Fruit fly (Drosophila melanogaster) whole organism, embryonic: ENCODE results near the gene Tlk.

Experiments
- CG10979 ChIP-seq: fragments of 200-800 bp; sonication (Bioruptor generic); optimal IDR thresholded peaks from 2 replicates; lab custom pipeline; 2018; ENCODE audit warnings: missing biosample characterization, mild to moderate bottlenecking, missing genetic modification characterization, moderate library complexity
- CG11456 ChIP-seq: fragments of 200-800 bp; sonication (Bioruptor generic); IDR thresholded peaks from 3 replicates; pipeline ENCODE4 v1.3.6; 2022; ENCODE audit warnings: missing biosample characterization, missing genetic modification characterization
- CG11504 ChIP-seq: fragments of 200-800 bp; sonication (Bioruptor generic); optimal IDR thresholded peaks from 3 replicates; lab custom pipeline; 2019; ENCODE audit warnings: missing biosample characterization, mild to moderate bottlenecking, missing genetic modification characterization, moderate library complexity
- CG11695 ChIP-seq: fragments of 200-800 bp; sonication (Bioruptor generic); IDR thresholded peaks from 3 replicates; pipeline ENCODE4 v1.3.6; 2022; ENCODE audit warnings: missing biosample characterization, missing genetic modification characterization
- CG12769 ChIP-seq: fragments of 200-800 bp; sonication (Bioruptor generic); optimal IDR thresholded peaks from 2 replicates; lab custom pipeline; 2019; ENCODE audit warnings: missing biosample characterization, mild to moderate bottlenecking, missing genetic modification characterization, moderate library complexity
- CG13424 ChIP-seq: fragments of 200-800 bp; sonication (Bioruptor generic); optimal IDR thresholded peaks from 2 replicates; lab custom pipeline; 2019; ENCODE audit warnings: missing biosample characterization, mild to moderate bottlenecking, missing genetic modification characterization, moderate library complexity
- CG13775 ChIP-seq: fragments of 200-800 bp; sonication (Bioruptor generic); optimal IDR thresholded peaks from 3 replicates; lab custom pipeline; 2017; ENCODE audit warnings: missing biosample characterization, mild to moderate bottlenecking, missing genetic modification characterization
- CG14710 ChIP-seq: fragments of 200-800 bp; sonication (Bioruptor generic); optimal IDR thresholded peaks from 3 replicates; lab custom pipeline; 2019; ENCODE audit warnings: missing biosample characterization, mild to moderate bottlenecking, missing genetic modification characterization, moderate library complexity
- CG16863 ChIP-seq: fragments of 200-800 bp; sonication (Bioruptor generic); optimal IDR thresholded peaks from 3 replicates; lab custom pipeline; 2016; ENCODE audit warnings: missing biosample characterization, missing genetic modification characterization
- CG17186 ChIP-seq: fragments of 200-800 bp; sonication (Bioruptor generic); optimal IDR thresholded peaks from 3 replicates; lab custom pipeline; 2017; ENCODE audit warnings: missing biosample characterization, missing genetic modification reagents, missing genetic modification characterization
- CG3726 ChIP-seq: fragments of 200-800 bp; sonication (Bioruptor generic); IDR thresholded peaks from 3 replicates; pipeline ENCODE4, ENCODE4 v1.3.6; 2022; ENCODE audit warnings: missing biosample characterization, missing genetic modification characterization
- CG4404 ChIP-seq: fragments of 200-800 bp; sonication (Bioruptor generic); IDR thresholded peaks from 2 replicates; pipeline ENCODE4 v1.3.6; 2022; ENCODE audit warnings: missing biosample characterization, missing genetic modification characterization
- CG7987 ChIP-seq: fragments of 200-800 bp; sonication (Bioruptor generic); optimal IDR thresholded peaks from 2 replicates; lab custom pipeline; 2018; ENCODE audit warnings: missing biosample characterization, mild to moderate bottlenecking, missing genetic modification characterization, moderate library complexity
- CG9932 ChIP-seq: fragments of 200-800 bp; sonication (Bioruptor generic); IDR thresholded peaks from 2 replicates; pipeline ENCODE4 v1.3.6; 2022; ENCODE audit warnings: missing biosample characterization, missing genetic modification characterization
- Camta ChIP-seq: fragments of 200-800 bp; sonication (Bioruptor generic); optimal IDR thresholded peaks from 2 replicates; lab custom pipeline; 2016; ENCODE audit warnings: missing biosample characterization, missing genetic modification characterization
- HHEX ChIP-seq: fragments of 200-800 bp; sonication (Bioruptor generic); optimal IDR thresholded peaks from 3 replicates; lab custom pipeline; 2017; ENCODE audit warnings: missing biosample characterization, mild to moderate bottlenecking, missing genetic modification characterization, missing genetic modification reagents
- Hsf ChIP-seq: fragments of 200-800 bp; sonication (Bioruptor generic); optimal IDR thresholded peaks from 3 replicates; lab custom pipeline; 2016; ENCODE audit warnings: missing biosample characterization, missing genetic modification characterization
- Meics ChIP-seq: fragments of 200-800 bp; sonication (Bioruptor generic); optimal IDR thresholded peaks from 2 replicates; lab custom pipeline; 2017; ENCODE audit warnings: missing biosample characterization, mild to moderate bottlenecking, missing genetic modification characterization
- NC2α ChIP-seq: fragments of 200-800 bp; sonication (Bioruptor generic); optimal IDR thresholded peaks from 2 replicates; lab custom pipeline; 2016; ENCODE audit warnings: missing biosample characterization, missing genetic modification characterization
- Nf-YA ChIP-seq: fragments of 200-800 bp; sonication (Bioruptor generic); IDR thresholded peaks from 2 replicates; pipeline ENCODE4 v1.3.6; 2022; ENCODE audit warnings: missing biosample characterization, missing genetic modification characterization
- PHDP ChIP-seq: fragments of 200-800 bp; sonication (Bioruptor generic); optimal IDR thresholded peaks from 3 replicates; lab custom pipeline; 2018; ENCODE audit warnings: missing biosample characterization, mild to moderate bottlenecking, missing genetic modification characterization, moderate library complexity
- Ptx1 ChIP-seq: fragments of 200-800 bp; sonication (Bioruptor generic); IDR thresholded peaks from 2 replicates; pipeline ENCODE4 v1.3.6; 2022; ENCODE audit warnings: missing biosample characterization, missing genetic modification characterization
- Sox100B ChIP-seq: fragments of 200-800 bp; sonication (Bioruptor generic); optimal IDR thresholded peaks from 3 replicates; lab custom pipeline; 2018; ENCODE audit warnings: missing biosample characterization, mild to moderate bottlenecking, missing genetic modification characterization
- Ssrp ChIP-seq: fragments of 200-800 bp; sonication (Bioruptor generic); optimal IDR thresholded peaks from 2 replicates; lab custom pipeline; 2018; ENCODE audit warnings: missing biosample characterization, mild to moderate bottlenecking, missing genetic modification characterization, moderate library complexity
- Usf ChIP-seq: fragments of 200-800 bp; sonication (Bioruptor generic); optimal IDR thresholded peaks from 2 replicates; lab custom pipeline; 2017; ENCODE audit warnings: missing genotype, missing biosample characterization, missing genetic modification characterization
- amos ChIP-seq: fragments of 200-800 bp; sonication (Bioruptor generic); IDR thresholded peaks from 2 replicates; pipeline ENCODE4 v1.3.6; 2022; ENCODE audit warnings: missing biosample characterization, missing genetic modification characterization; ENCODE audit not compliant: partially characterized antibody
- cad ChIP-seq: fragments of >200 bp; optimal IDR thresholded peaks from 2 replicates; lab custom pipeline; 2017; ENCODE audit warnings: missing biosample characterization, missing genetic modification characterization
- da ChIP-seq: fragments of 200-800 bp; sonication (Bioruptor generic); optimal IDR thresholded peaks from 2 replicates; lab custom pipeline; 2016; ENCODE audit warnings: missing biosample characterization, missing genetic modification characterization
- gem ChIP-seq: fragments of 200-800 bp; sonication (Bioruptor generic); optimal IDR thresholded peaks from 2 replicates; lab custom pipeline; 2019; ENCODE audit warnings: missing biosample characterization, mild to moderate bottlenecking, missing genetic modification characterization, moderate library complexity
- klu ChIP-seq: fragments of 200-800 bp; sonication (Bioruptor generic); IDR thresholded peaks from 2 replicates; pipeline ENCODE4 v1.3.6; 2022; ENCODE audit warnings: missing biosample characterization, missing genetic modification characterization
- knrl ChIP-seq: fragments of 200-800 bp; sonication (Bioruptor generic); IDR thresholded peaks from 3 replicates; pipeline ENCODE4 v1.3.6; 2022; ENCODE audit warnings: missing biosample characterization, missing genetic modification characterization; ENCODE audit not compliant: partially characterized antibody
- lbe ChIP-seq: fragments of 200-800 bp; sonication (Bioruptor generic); optimal IDR thresholded peaks from 2 replicates; lab custom pipeline; 2016; ENCODE audit warnings: missing biosample characterization, mild to moderate bottlenecking, missing genetic modification characterization
- lilli ChIP-seq: fragments of 200-800 bp; sonication (Bioruptor generic); optimal IDR thresholded peaks from 3 replicates; lab custom pipeline; 2016; ENCODE audit warnings: missing biosample characterization, missing genetic modification characterization
- maf-S ChIP-seq: fragments of 200-800 bp; sonication (Bioruptor generic); optimal IDR thresholded peaks from 2 replicates; lab custom pipeline; 2016; ENCODE audit warnings: missing biosample characterization, missing genetic modification characterization
- mld ChIP-seq: fragments of 200-800 bp; sonication (Bioruptor generic); IDR thresholded peaks from 3 replicates; pipeline ENCODE4 v1.3.6; 2022; ENCODE audit warnings: missing biosample characterization, missing genetic modification characterization; ENCODE audit not compliant: partially characterized antibody
- nau ChIP-seq: fragments of 200-800 bp; sonication (Bioruptor generic); optimal IDR thresholded peaks from 3 replicates; lab custom pipeline; 2017; ENCODE audit warnings: missing biosample characterization, mild to moderate bottlenecking, missing genetic modification characterization, missing genetic modification reagents
- onecut ChIP-seq: fragments of 200-800 bp; sonication (Bioruptor generic); IDR thresholded peaks from 2 replicates; pipeline ENCODE4 v1.3.6; 2022; ENCODE audit warnings: missing biosample characterization, missing genetic modification characterization
- otp ChIP-seq: fragments of 200-800 bp; sonication (Bioruptor generic); IDR thresholded peaks from 3 replicates; pipeline ENCODE4, ENCODE4 v1.3.6; 2022; ENCODE audit warnings: missing biosample characterization, missing genetic modification characterization
- peb ChIP-seq: fragments of 200-800 bp; sonication (Bioruptor generic); IDR thresholded peaks from 2 replicates; pipeline ENCODE4 v1.3.6; 2022; ENCODE audit warnings: missing biosample characterization, missing genetic modification characterization
- phol ChIP-seq: fragments of 200-800 bp; sonication (Bioruptor generic); optimal IDR thresholded peaks from 3 replicates; lab custom pipeline; 2018; ENCODE audit warnings: missing biosample characterization, mild to moderate bottlenecking, missing genetic modification characterization, moderate library complexity
- repo ChIP-seq: fragments of 200-800 bp; sonication (Bioruptor generic); optimal IDR thresholded peaks from 2 replicates; lab custom pipeline; 2016; ENCODE audit warnings: missing biosample characterization, missing genetic modification characterization
- rib ChIP-seq: fragments of 200-800 bp; sonication (Bioruptor generic); IDR thresholded peaks from 2 replicates; pipeline ENCODE4 v1.3.6; 2022; ENCODE audit warnings: missing biosample characterization, missing genetic modification characterization
- sc ChIP-seq, 3 experiments: fragments of >200 bp in 2 of 3; fragments of 200-800 bp in 1 of 3; sonication (Bioruptor generic) in 1 of 3; optimal IDR thresholded peaks; 2 replicates in 2 of 3; 3 replicates in 1 of 3; lab custom pipeline; 2017; ENCODE audit warnings: mild to moderate bottlenecking in 1 of 3, missing biosample characterization in 1 of 3, missing genetic modification characterization in 1 of 3, missing genetic modification reagents in 1 of 3
- sd ChIP-seq: fragments of 200-800 bp; sonication (Bioruptor generic); optimal IDR thresholded peaks from 3 replicates; lab custom pipeline; 2018; ENCODE audit warnings: missing biosample characterization, mild to moderate bottlenecking, missing genetic modification characterization, moderate library complexity
- so ChIP-seq: fragments of 200-800 bp; sonication (Bioruptor generic); IDR thresholded peaks from 3 replicates; pipeline ENCODE4 v1.3.6; 2022; ENCODE audit warnings: missing biosample characterization, missing genetic modification characterization
- stwl ChIP-seq: fragments of 200-800 bp; sonication (Bioruptor generic); optimal IDR thresholded peaks from 3 replicates; lab custom pipeline; 2018; ENCODE audit warnings: missing biosample characterization, mild to moderate bottlenecking, missing genetic modification characterization, moderate library complexity
- tll ChIP-seq, 2 experiments: fragments of 200-800 bp in 1 of 2; fragments of >200 bp in 1 of 2; sonication (Bioruptor generic) in 1 of 2; optimal IDR thresholded peaks; 2 replicates each; lab custom pipeline; 2017 to 2019; ENCODE audit warnings: missing biosample characterization in 2 of 2, missing genetic modification characterization in 2 of 2, mild to moderate bottlenecking in 1 of 2, moderate library complexity in 1 of 2
- toy ChIP-seq: fragments of 200-800 bp; sonication (Bioruptor generic); IDR thresholded peaks from 2 replicates; pipeline ENCODE4 v1.3.6; 2022; ENCODE audit warnings: missing biosample characterization, missing genetic modification characterization
- unpg ChIP-seq: fragments of 200-800 bp; sonication (Bioruptor generic); optimal IDR thresholded peaks from 3 replicates; lab custom pipeline; 2018; ENCODE audit warnings: missing biosample characterization, mild to moderate bottlenecking, missing genetic modification characterization, moderate library complexity
- zf30C ChIP-seq: fragments of 200-800 bp; sonication (Bioruptor generic); optimal IDR thresholded peaks from 3 replicates; lab custom pipeline; 2018; ENCODE audit warnings: missing biosample characterization, mild to moderate bottlenecking, missing genetic modification characterization

The Tlk gene

dm6 chrX:3739889-3740187, 20.0 kb downstream of the Tlk start (continued):
- TF ChIP-seq da (GFP tag; lab: Kevin White, UChicago), result no peak
- no peak for TF ChIP-seq CG7987 (GFP tag; lab: Kevin White, UChicago)
- no peak for TF ChIP-seq NC2α (GFP tag; lab: Kevin White, UChicago)
- peak; percentile 51 for TF ChIP-seq zf30C (GFP tag; lab: Kevin White, UChicago)
- no peak for TF ChIP-seq Camta
- peak; percentile 63 for TF ChIP-seq sd
- no peak for TF ChIP-seq CG11456 (GFP tag; lab: Robert Waterston, UW)
- TF ChIP-seq CG12769, result peak; percentile 26
- TF ChIP-seq peb (GFP tag; lab: Robert Waterston, UW), result no peak
- TF ChIP-seq CG9932 (GFP tag; lab: Robert Waterston, UW), result no peak
- no peak for TF ChIP-seq maf-S (GFP tag; lab: Kevin White, UChicago)
- no peak for TF ChIP-seq toy
- TF ChIP-seq, all 482 proteins: peak for 14

DNA sequence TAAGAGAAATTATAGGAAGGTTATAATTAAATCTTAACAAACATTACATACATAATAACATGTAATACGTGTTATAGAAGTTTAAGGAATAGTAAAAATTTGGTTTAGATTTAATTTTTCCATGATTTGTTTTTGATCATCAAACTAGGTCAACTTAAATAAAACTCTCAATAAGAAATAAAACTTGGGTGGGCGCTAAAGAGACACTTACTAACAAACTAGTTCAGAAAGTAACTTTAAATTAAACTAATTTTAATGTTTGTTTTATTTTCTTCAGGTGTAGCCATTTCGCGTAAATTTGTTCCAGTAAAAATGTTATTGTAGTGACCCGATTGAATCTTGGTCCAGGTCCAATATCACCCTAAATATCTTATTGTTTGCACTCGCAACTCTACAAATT, 20.5 kb downstream of the Tlk start:
- no peak for TF ChIP-seq Nf-YA
- TF ChIP-seq tll (GFP tag; optimal IDR thresholded peaks at IDR 0.05; lab: Kevin White, UChicago), result no peak
- TF ChIP-seq CG3726 (GFP tag; lab: Robert Waterston, UW), result no peak
- TF ChIP-seq onecut (GFP tag; lab: Robert Waterston, UW), result no peak
- no peak for TF ChIP-seq so (GFP tag; lab: Robert Waterston, UW)
- peak; percentile 39; the same call in 1 of the 3 replicates for TF ChIP-seq CG11695 (GFP tag; lab: Robert Waterston, UW)
- TF ChIP-seq CG13775, result no peak
- no peak for TF ChIP-seq klu (GFP tag; lab: Robert Waterston, UW)
- TF ChIP-seq CG10979 (tag; lab: Kevin White, UChicago), result peak; percentile 39
- TF ChIP-seq CG13424, result peak; percentile 13
- TF ChIP-seq amos (GFP tag; lab: Robert Waterston, UW), result no peak
- no peak for TF ChIP-seq sc (optimal IDR thresholded peaks at IDR 0.05; lab: Kevin White, UChicago)
- peak; percentile 20 for TF ChIP-seq sc (GFP tag; optimal IDR thresholded peaks at IDR 0.05; lab: Kevin White, UChicago)
- TF ChIP-seq stwl (tag; lab: Kevin White, UChicago), result no peak
- TF ChIP-seq knrl, result no peak
- TF ChIP-seq PHDP, result peak; percentile 35
- TF ChIP-seq CG17186 (GFP tag; lab: Kevin White, UChicago), result no peak
- peak; percentile 64 for TF ChIP-seq phol (tag; lab: Kevin White, UChicago)
- TF ChIP-seq lbe, result no peak
- peak; percentile 46 for TF ChIP-seq Ssrp (tag; lab: Kevin White, UChicago)
- peak; percentile 30 for TF ChIP-seq Meics (GFP tag; lab: Kevin White, UChicago)
- TF ChIP-seq CG14710 (tag; lab: Kevin White, UChicago), result peak; percentile 10
- peak; percentile 7 for TF ChIP-seq Sox100B
- peak; percentile 17 for TF ChIP-seq Hsf (GFP tag; lab: Kevin White, UChicago)
- TF ChIP-seq CG11504 (tag; lab: Kevin White, UChicago), result peak; percentile 62
- TF ChIP-seq rib (GFP tag; lab: Robert Waterston, UW), result no peak
- peak; percentile 74 for TF ChIP-seq gem (tag; lab: Kevin White, UChicago)
- no peak for TF ChIP-seq Usf (GFP tag; lab: Kevin White, UChicago)
- peak; percentile 48 for TF ChIP-seq unpg
- TF ChIP-seq HHEX (GFP tag; lab: Kevin White, UChicago), result no peak
- TF ChIP-seq mld (GFP tag; lab: Robert Waterston, UW), result no peak
- no peak for TF ChIP-seq repo (GFP tag; lab: Kevin White, UChicago)
- TF ChIP-seq otp (GFP tag; lab: Robert Waterston, UW), result no peak
- peak; percentile 12 for TF ChIP-seq CG16863 (GFP tag; lab: Kevin White, UChicago)
- TF ChIP-seq lilli (GFP tag; lab: Kevin White, UChicago), result no peak
- TF ChIP-seq Ptx1, result peak; percentile 17; the same call in 1 of the 2 replicates
- TF ChIP-seq CG4404 (GFP tag; lab: Robert Waterston, UW), result no peak
- TF ChIP-seq cad (GFP tag; lab: Kevin White, UChicago), result no peak
- TF ChIP-seq nau (GFP tag; lab: Kevin White, UChicago), result peak; percentile 1
